Fruit fly (Drosophila melanogaster) whole organism, embryonic: ENCODE measurements around the gene bon.

Experiments
- Bdp1 ChIP-seq: fragments of 200-800 bp; sonication (Bioruptor generic); optimal IDR thresholded peaks from 3 replicates; lab custom pipeline; 2016; ENCODE audit warnings: missing biosample characterization, missing genetic modification characterization
- CG10366 ChIP-seq: fragments of 200-800 bp; sonication (Bioruptor generic); IDR thresholded peaks from 2 replicates; pipeline ENCODE4 v1.3.6; 2022; ENCODE audit warnings: missing biosample characterization, missing genetic modification characterization
- CG11696 ChIP-seq: fragments of 200-800 bp; sonication (Bioruptor generic); IDR thresholded peaks from 2 replicates; pipeline ENCODE4 v1.3.6; 2022; ENCODE audit warnings: missing biosample characterization, missing genetic modification characterization
- CG12236 ChIP-seq: fragments of 200-800 bp; sonication (Bioruptor generic); optimal IDR thresholded peaks from 2 replicates; lab custom pipeline; 2016; ENCODE audit warnings: missing biosample characterization, missing genetic modification characterization
- CG13624 ChIP-seq: fragments of 200-800 bp; sonication (Bioruptor generic); optimal IDR thresholded peaks from 2 replicates; lab custom pipeline; 2016; ENCODE audit warnings: missing biosample characterization, missing genetic modification characterization
- CG14965 ChIP-seq: fragments of 200-800 bp; sonication (Bioruptor generic); optimal IDR thresholded peaks from 2 replicates; lab custom pipeline; 2016; ENCODE audit warnings: missing biosample characterization, missing genetic modification characterization, borderline replicate concordance
- CG15514 ChIP-seq: fragments of 200-800 bp; sonication (Bioruptor generic); optimal IDR thresholded peaks from 3 replicates; lab custom pipeline; 2017; ENCODE audit warnings: missing biosample characterization, missing genetic modification characterization, mild to moderate bottlenecking, moderate library complexity, missing genetic modification reagents
- CG15696 ChIP-seq: fragments of 200-800 bp; sonication (Bioruptor generic); optimal IDR thresholded peaks from 2 replicates; lab custom pipeline; 2019; ENCODE audit warnings: missing biosample characterization, mild to moderate bottlenecking, missing genetic modification characterization, moderate library complexity
- CG1603 ChIP-seq: fragments of 200-800 bp; sonication (Bioruptor generic); optimal IDR thresholded peaks from 2 replicates; lab custom pipeline; 2019; ENCODE audit warnings: missing biosample characterization, mild to moderate bottlenecking, missing genetic modification characterization, moderate library complexity
- CG1647 ChIP-seq: fragments of 200-800 bp; sonication (Bioruptor generic); optimal IDR thresholded peaks from 3 replicates; lab custom pipeline; 2016; ENCODE audit warnings: missing biosample characterization, missing genetic modification characterization
- CG17385 ChIP-seq: fragments of 200-800 bp; sonication (Bioruptor generic); optimal IDR thresholded peaks from 3 replicates; lab custom pipeline; 2018; ENCODE audit warnings: missing biosample characterization, mild to moderate bottlenecking, missing genetic modification characterization
- CG2889 ChIP-seq: fragments of 200-800 bp; sonication (Bioruptor generic); IDR thresholded peaks from 3 replicates; pipeline ENCODE4 v1.3.6; 2022; ENCODE audit warnings: missing biosample characterization, missing genetic modification characterization
- CG31365 ChIP-seq: fragments of 200-800 bp; sonication (Bioruptor generic); optimal IDR thresholded peaks from 2 replicates; lab custom pipeline; 2018; ENCODE audit warnings: missing biosample characterization, mild to moderate bottlenecking, missing genetic modification characterization
- CG33557 ChIP-seq: fragments of 200-800 bp; sonication (Bioruptor generic); optimal IDR thresholded peaks from 2 replicates; lab custom pipeline; 2019; ENCODE audit warnings: missing biosample characterization, mild to moderate bottlenecking, missing genetic modification characterization, moderate library complexity
- CG3995 ChIP-seq: fragments of 200-800 bp; sonication (Bioruptor generic); optimal IDR thresholded peaks from 3 replicates; lab custom pipeline; 2016; ENCODE audit warnings: missing biosample characterization, missing genetic modification characterization
- CG4424 ChIP-seq: fragments of 200-800 bp; sonication (Bioruptor generic); optimal IDR thresholded peaks from 3 replicates; lab custom pipeline; 2016; ENCODE audit warnings: missing biosample characterization, missing genetic modification characterization
- CG7987 ChIP-seq: fragments of 200-800 bp; sonication (Bioruptor generic); optimal IDR thresholded peaks from 2 replicates; lab custom pipeline; 2018; ENCODE audit warnings: missing biosample characterization, mild to moderate bottlenecking, missing genetic modification characterization, moderate library complexity
- Chrac-16 ChIP-seq: fragments of 200-800 bp; sonication (Bioruptor generic); optimal IDR thresholded peaks from 3 replicates; lab custom pipeline; 2016; ENCODE audit warnings: missing biosample characterization, missing genetic modification characterization
- D ChIP-seq, 2 experiments: fragments of 200-800 bp in 1 of 2; fragments of >200 bp in 1 of 2; sonication (Bioruptor generic) in 1 of 2; optimal IDR thresholded peaks; 2 replicates in 1 of 2; 3 replicates in 1 of 2; lab custom pipeline; 2017; ENCODE audit warnings: mild to moderate bottlenecking in 1 of 2, missing biosample characterization in 1 of 2, missing genetic modification characterization in 1 of 2, missing genetic modification reagents in 1 of 2
- Fer3 ChIP-seq: fragments of 200-800 bp; sonication (Bioruptor generic); optimal IDR thresholded peaks from 2 replicates; lab custom pipeline; 2018; ENCODE audit warnings: missing biosample characterization, mild to moderate bottlenecking, missing genetic modification characterization, moderate library complexity
- Gug ChIP-seq: fragments of 200-800 bp; sonication (Bioruptor generic); IDR thresholded peaks from 4 replicates; pipeline ENCODE4 v1.3.6; 2022; ENCODE audit warnings: missing biosample characterization, missing genetic modification characterization
- Hmx ChIP-seq: fragments of 200-800 bp; sonication (Bioruptor generic); optimal IDR thresholded peaks from 2 replicates; lab custom pipeline; 2016; ENCODE audit warnings: missing biosample characterization, missing genetic modification characterization
- MBD-R2 ChIP-seq: fragments of 200-800 bp; sonication (Bioruptor generic); IDR thresholded peaks from 2 replicates; pipeline ENCODE4 v1.3.6; 2022; ENCODE audit warnings: missing biosample characterization, missing genetic modification characterization
- MESR4 ChIP-seq: fragments of 200-800 bp; sonication (Bioruptor generic); optimal IDR thresholded peaks from 2 replicates; lab custom pipeline; 2018; ENCODE audit warnings: missing biosample characterization, mild to moderate bottlenecking, missing genetic modification characterization, moderate library complexity
- MTF-1 ChIP-seq: fragments of 200-800 bp; sonication (Bioruptor generic); optimal IDR thresholded peaks from 2 replicates; lab custom pipeline; 2018; ENCODE audit warnings: missing biosample characterization, mild to moderate bottlenecking, missing genetic modification characterization, borderline replicate concordance
- PHDP ChIP-seq: fragments of 200-800 bp; sonication (Bioruptor generic); optimal IDR thresholded peaks from 3 replicates; lab custom pipeline; 2018; ENCODE audit warnings: missing biosample characterization, mild to moderate bottlenecking, missing genetic modification characterization, moderate library complexity
- Poxn ChIP-seq: fragments of 200-800 bp; sonication (Bioruptor generic); IDR thresholded peaks from 2 replicates; pipeline ENCODE4 v1.3.6; 2022; ENCODE audit warnings: missing biosample characterization, missing genetic modification characterization
- Scr ChIP-seq: fragments of 200-800 bp; sonication (Bioruptor generic); IDR thresholded peaks from 2 replicates; pipeline ENCODE4 v1.3.6; 2022; ENCODE audit warnings: missing biosample characterization, missing genetic modification characterization; ENCODE audit not compliant: partially characterized antibody
- abd-A ChIP-seq: fragments of 200-800 bp; sonication (Bioruptor generic); optimal IDR thresholded peaks from 3 replicates; lab custom pipeline; 2019; ENCODE audit warnings: missing biosample characterization, mild to moderate bottlenecking, missing genetic modification characterization, moderate library complexity
- bigmax ChIP-seq: fragments of 200-800 bp; sonication (Bioruptor generic); optimal IDR thresholded peaks from 2 replicates; lab custom pipeline; 2018; ENCODE audit warnings: missing biosample characterization, mild to moderate bottlenecking, missing genetic modification characterization
- br ChIP-seq: fragments of >200 bp; optimal IDR thresholded peaks from 2 replicates; lab custom pipeline; 2017
- cad ChIP-seq: fragments of >200 bp; optimal IDR thresholded peaks from 2 replicates; lab custom pipeline; 2017; ENCODE audit warnings: missing biosample characterization, missing genetic modification characterization
- caup ChIP-seq: fragments of 200-800 bp; sonication (Bioruptor generic); optimal IDR thresholded peaks from 3 replicates; lab custom pipeline; 2017; ENCODE audit warnings: missing biosample characterization, mild to moderate bottlenecking, missing genetic modification characterization, moderate library complexity; ENCODE audit not compliant: severe bottlenecking
- gce ChIP-seq: fragments of 200-800 bp; sonication (Bioruptor generic); IDR thresholded peaks from 3 replicates; pipeline ENCODE4 v1.3.6; 2022; ENCODE audit warnings: missing biosample characterization, missing genetic modification characterization
- phol ChIP-seq: fragments of 200-800 bp; sonication (Bioruptor generic); optimal IDR thresholded peaks from 3 replicates; lab custom pipeline; 2018; ENCODE audit warnings: missing biosample characterization, mild to moderate bottlenecking, missing genetic modification characterization, moderate library complexity
- pnt ChIP-seq: fragments of 200-800 bp; sonication (Bioruptor generic); optimal IDR thresholded peaks from 3 replicates; lab custom pipeline; 2016; ENCODE audit warnings: missing biosample characterization, missing genetic modification characterization
- prd ChIP-seq, 3 experiments: fragments of >200 bp in 2 of 3; fragments of 200-800 bp in 1 of 3; sonication (Bioruptor generic) in 1 of 3; optimal IDR thresholded peaks in 2 of 3; IDR thresholded peaks in 1 of 3; 2 replicates in 2 of 3; 3 replicates in 1 of 3; pipeline versions ENCODE4 v1.3.6 to Lab custom; 2017 to 2022; ENCODE audit warnings: missing biosample characterization in 1 of 3, missing genetic modification characterization in 1 of 3
- row ChIP-seq: fragments of 200-800 bp; sonication (Bioruptor generic); IDR thresholded peaks from 3 replicates; pipeline ENCODE4 v1.3.6; 2022; ENCODE audit warnings: missing biosample characterization, missing genetic modification characterization
- scrt ChIP-seq: fragments of 200-800 bp; sonication (Bioruptor generic); optimal IDR thresholded peaks from 2 replicates; lab custom pipeline; 2018; ENCODE audit warnings: missing biosample characterization, mild to moderate bottlenecking, missing genetic modification characterization, moderate library complexity
- sens ChIP-seq: fragments of 200-800 bp; sonication (Bioruptor generic); peaks from one replicate; lab custom pipeline; 2016; ENCODE audit warnings: missing biosample characterization, missing genetic modification characterization
- sim ChIP-seq: fragments of 200-800 bp; sonication (Bioruptor generic); IDR thresholded peaks from 2 replicates; pipeline ENCODE4 v1.3.6; 2022; ENCODE audit warnings: missing biosample characterization, missing genetic modification characterization
- slp2 ChIP-seq: fragments of 200-800 bp; sonication (Bioruptor generic); optimal IDR thresholded peaks from 2 replicates; lab custom pipeline; 2016; ENCODE audit warnings: missing biosample characterization, missing genetic modification characterization
- tin ChIP-seq: fragments of 200-800 bp; sonication (Bioruptor generic); optimal IDR thresholded peaks from 3 replicates; lab custom pipeline; 2016; ENCODE audit warnings: missing biosample characterization, missing genetic modification characterization
- tup ChIP-seq: fragments of 200-800 bp; sonication (Bioruptor generic); optimal IDR thresholded peaks from 2 replicates; lab custom pipeline; 2016; ENCODE audit warnings: missing biosample characterization, mild to moderate bottlenecking, missing genetic modification characterization, moderate library complexity
- unpg ChIP-seq: fragments of 200-800 bp; sonication (Bioruptor generic); optimal IDR thresholded peaks from 3 replicates; lab custom pipeline; 2018; ENCODE audit warnings: missing biosample characterization, mild to moderate bottlenecking, missing genetic modification characterization, moderate library complexity
- usp ChIP-seq: fragments of >200 bp; optimal IDR thresholded peaks from 2 replicates; lab custom pipeline; 2017; ENCODE audit warnings: missing biosample characterization, missing genetic modification characterization
- yki ChIP-seq: fragments of >200 bp; optimal IDR thresholded peaks from 3 replicates; lab custom pipeline; 2018
- zf30C ChIP-seq: fragments of 200-800 bp; sonication (Bioruptor generic); optimal IDR thresholded peaks from 3 replicates; lab custom pipeline; 2018; ENCODE audit warnings: missing biosample characterization, mild to moderate bottlenecking, missing genetic modification characterization

bon gene

DNA sequence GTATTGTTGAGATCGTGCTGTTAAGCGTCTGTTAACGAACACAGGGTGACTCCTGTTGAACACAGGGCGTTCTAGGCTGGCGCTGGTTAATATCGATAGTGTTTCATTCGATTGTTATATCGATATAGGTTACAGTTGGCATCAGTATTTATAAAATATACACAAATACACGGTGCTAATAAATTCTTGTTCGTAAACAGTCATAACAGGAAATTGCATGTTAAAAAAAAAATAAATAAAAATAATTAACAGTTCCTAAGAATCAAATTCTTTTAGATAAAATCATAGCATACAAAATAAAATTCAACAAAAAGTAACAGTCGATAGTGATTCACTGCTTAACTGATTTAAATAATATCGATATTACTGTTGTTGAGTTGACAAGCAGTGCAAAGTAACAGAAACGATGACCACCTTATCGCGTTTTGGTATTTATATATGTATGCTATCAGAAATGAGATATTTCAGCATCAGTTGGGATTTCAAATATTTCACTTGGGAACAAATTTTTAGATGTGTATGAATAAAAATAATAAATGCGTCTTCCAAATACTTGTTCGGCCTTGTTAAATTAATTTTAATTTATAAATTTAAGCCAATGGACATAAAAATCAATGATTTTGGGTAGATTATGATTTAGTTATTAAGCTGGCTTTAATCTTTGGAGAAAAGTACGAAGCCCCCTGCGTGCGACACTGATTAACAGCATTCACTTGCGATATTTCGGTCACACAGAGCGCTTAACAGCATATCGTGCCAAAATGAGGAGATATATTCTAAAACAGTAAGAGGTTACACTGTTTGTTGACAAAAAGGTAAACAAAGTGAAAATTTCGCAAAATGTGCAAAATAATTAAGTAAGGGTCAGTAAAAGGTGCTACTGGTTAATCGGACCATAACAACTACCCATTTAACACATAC is 42.0 kb downstream of the bon start, which contains the start of the genes Pi3K92E and Lrrk:
Pi3K92E (minus strand) TSS at position 59 of the 921 bp plus-strand sequence.
Lrrk (plus strand) TSS at position 807 of the 921 bp plus-strand sequence.
- peak; percentile 71 for TF ChIP-seq CG31365 (tag; lab: Kevin White, UChicago)
- no peak for TF ChIP-seq Poxn (GFP tag; lab: Robert Waterston, UW)
- no peak for TF ChIP-seq D (optimal IDR thresholded peaks at IDR 0.05; lab: Kevin White, UChicago)
- TF ChIP-seq D (GFP tag; optimal IDR thresholded peaks at IDR 0.05; lab: Kevin White, UChicago): no peak
- TF ChIP-seq CG33557 (GFP tag; lab: Kevin White, UChicago): no peak
- TF ChIP-seq tin (GFP tag; lab: Kevin White, UChicago): no peak
- TF ChIP-seq CG7987 (GFP tag; lab: Kevin White, UChicago): no peak
- TF ChIP-seq CG12236 (GFP tag; lab: Kevin White, UChicago): no peak
- TF ChIP-seq sens (GFP tag; lab: Kevin White, UChicago): peak; percentile 57
- TF ChIP-seq CG2889 (GFP tag; lab: Robert Waterston, UW): no peak
- no peak for TF ChIP-seq Chrac-16 (GFP tag; lab: Kevin White, UChicago)
- TF ChIP-seq yki (lab: Kevin White, UChicago): no peak
- no peak for TF ChIP-seq CG1647 (GFP tag; lab: Kevin White, UChicago)
- TF ChIP-seq bigmax (GFP tag; lab: Kevin White, UChicago): no peak
- no peak for TF ChIP-seq br
- no peak for TF ChIP-seq Bdp1 (GFP tag; lab: Kevin White, UChicago)
- no peak for TF ChIP-seq CG13624 (GFP tag; lab: Kevin White, UChicago)
- peak; percentile 14 for TF ChIP-seq CG15514 (GFP tag; lab: Kevin White, UChicago)
- no peak for TF ChIP-seq gce (GFP tag; lab: Robert Waterston, UW)
- TF ChIP-seq tup (GFP tag; lab: Kevin White, UChicago): no peak
- peak; percentile 25 for TF ChIP-seq CG15696
- no peak for TF ChIP-seq Fer3 (tag; lab: Kevin White, UChicago)
- TF ChIP-seq phol (tag; lab: Kevin White, UChicago): no peak
- peak; percentile 87 for TF ChIP-seq Scr (GFP tag; lab: Robert Waterston, UW)
- no peak for TF ChIP-seq abd-A
- no peak for TF ChIP-seq CG17385 (GFP tag; lab: Kevin White, UChicago)
- no peak for TF ChIP-seq CG10366 (GFP tag; lab: Robert Waterston, UW)
- no peak for TF ChIP-seq prd (optimal IDR thresholded peaks at IDR 0.05; lab: Kevin White, UChicago)
- peak; percentile 35; the same call in 1 of the 3 replicates for TF ChIP-seq prd (GFP tag; IDR thresholded peaks at IDR 0.05; lab: Robert Waterston, UW)
- no peak for TF ChIP-seq PHDP (tag; lab: Kevin White, UChicago)
- TF ChIP-seq caup (GFP tag; lab: Kevin White, UChicago): peak; percentile 25
- peak; percentile 54; the same call in 2 of the 3 replicates for TF ChIP-seq row (GFP tag; lab: Robert Waterston, UW)
- peak; percentile 14 for TF ChIP-seq CG1603 (tag; lab: Kevin White, UChicago)
- 0 out of 2 replicates have a peak, but pooled peaks have one; percentile 5 for TF ChIP-seq MBD-R2
- no peak for TF ChIP-seq sim (GFP tag; lab: Robert Waterston, UW)
- 0 out of 2 replicates have a peak, but pooled peaks have one; percentile 16 for TF ChIP-seq CG11696 (GFP tag; lab: Robert Waterston, UW)
- TF ChIP-seq MESR4: no peak
- TF ChIP-seq CG4424: no peak
- no peak for TF ChIP-seq pnt
- no peak for TF ChIP-seq unpg (GFP tag; lab: Kevin White, UChicago)
- peak; percentile 97 for TF ChIP-seq CG3995 (GFP tag; lab: Kevin White, UChicago)
- TF ChIP-seq Hmx (GFP tag; lab: Kevin White, UChicago): no peak
- TF ChIP-seq usp (GFP tag; lab: Kevin White, UChicago): no peak
- no peak for TF ChIP-seq CG14965 (GFP tag; lab: Kevin White, UChicago)
- TF ChIP-seq Gug (GFP tag; lab: Robert Waterston, UW): peak; percentile 39; the same call in 1 of the 4 replicates
- TF ChIP-seq slp2: no peak
- TF ChIP-seq MTF-1: no peak
- TF ChIP-seq cad: peak; percentile 85
- no peak for TF ChIP-seq scrt (GFP tag; lab: Kevin White, UChicago)
- TF ChIP-seq zf30C: no peak
